Fruit fly (Drosophila melanogaster) whole organism, pupa: Measurements from ENCODE around the gene Pex14.

ENCODE experiments used
- CG14655 ChIP-seq: fragments of 200-800 bp; sonication (Bioruptor generic); optimal IDR thresholded peaks from 3 replicates; lab custom pipeline; 2017; ENCODE audit warnings: mild to moderate bottlenecking, missing biosample characterization, missing genetic modification reagents, missing genetic modification characterization
- CG17806 ChIP-seq: fragments of 200-800 bp; sonication (Bioruptor generic); optimal IDR thresholded peaks from 2 replicates; lab custom pipeline; 2018; ENCODE audit warnings: missing biosample characterization, mild to moderate bottlenecking, missing genetic modification characterization, moderate library complexity
- CG34367 ChIP-seq: fragments of 200-800 bp; sonication (Bioruptor generic); optimal IDR thresholded peaks from 2 replicates; lab custom pipeline; 2018; ENCODE audit warnings: missing biosample characterization, mild to moderate bottlenecking, missing genetic modification characterization
- CG4496 ChIP-seq: fragments of 200-800 bp; sonication (Bioruptor generic); IDR thresholded peaks from 3 replicates; pipeline ENCODE4 v1.3.6; 2022; ENCODE audit warnings: missing biosample characterization, missing genetic modification characterization
- CG8159 ChIP-seq: fragments of 200-800 bp; sonication (Bioruptor generic); optimal IDR thresholded peaks from 3 replicates; lab custom pipeline; 2018; ENCODE audit warnings: missing biosample characterization, mild to moderate bottlenecking, missing genetic modification characterization, moderate library complexity
- EcR ChIP-seq: fragments of 200-800 bp; sonication (Bioruptor generic); optimal IDR thresholded peaks from 3 replicates; lab custom pipeline; 2019; ENCODE audit warnings: missing biosample characterization, missing genetic modification characterization, mild to moderate bottlenecking, moderate library complexity, missing genetic modification reagents
- Ets98B ChIP-seq: fragments of 200-800 bp; sonication (Bioruptor generic); IDR thresholded peaks from 2 replicates; pipeline ENCODE4 v1.3.6; 2022; ENCODE audit warnings: missing biosample characterization, missing genetic modification characterization
- Snoo ChIP-seq: fragments of 200-800 bp; sonication (Bioruptor generic); optimal IDR thresholded peaks from 3 replicates; lab custom pipeline; 2017; ENCODE audit warnings: missing biosample characterization, mild to moderate bottlenecking, missing genetic modification characterization, inconsistent platforms
- fd96Ca ChIP-seq: fragments of 200-800 bp; sonication (Bioruptor generic); IDR thresholded peaks from 3 replicates; pipeline ENCODE4 v1.3.6; 2022; ENCODE audit warnings: missing biosample characterization, missing genetic modification characterization
- rn ChIP-seq: fragments of 200-800 bp; sonication (Bioruptor generic); IDR thresholded peaks from 2 replicates; pipeline ENCODE4 v1.3.6; 2022; ENCODE audit warnings: missing biosample characterization, missing genetic modification characterization

dm6 chr3L:20798325-20798846 lies 19.8 kb downstream of the Pex14 start, which contains the start of the genes CG3698 and tzn:
- peak; percentile 52; the same call in 1 of the 2 replicates for TF ChIP-seq Ets98B (GFP tag; lab: Robert Waterston, UW)
- TF ChIP-seq CG17806 (tag; lab: Kevin White, UChicago), result no peak
- peak; percentile 89 for TF ChIP-seq CG4496 (GFP tag; lab: Robert Waterston, UW)
- TF ChIP-seq EcR (GFP tag; lab: Kevin White, UChicago), result no peak
- TF ChIP-seq CG14655 (GFP tag; lab: Kevin White, UChicago), result no peak
- TF ChIP-seq Snoo (tag; lab: Kevin White, UChicago), result peak; percentile 93
- TF ChIP-seq rn (GFP tag; lab: Robert Waterston, UW), result peak; percentile 76
- peak; percentile 82 for TF ChIP-seq CG34367 (tag; lab: Kevin White, UChicago)
- TF ChIP-seq CG8159 (tag; lab: Kevin White, UChicago), result no peak
- no peak; the same call in 2 of the 3 replicates for TF ChIP-seq fd96Ca (GFP tag; lab: Robert Waterston, UW)
